Fruit fly (Drosophila melanogaster) whole organism, adult: ENCODE results near the gene tplus3a.
A peak's percentile ranks its signal among the peaks of the same experiment; 100 is the strongest.

ENCODE experiments used
- CG1620 ChIP-seq: fragments of 200-800 bp; sonication (Bioruptor generic); optimal IDR thresholded peaks from 2 replicates; lab custom pipeline; 2016; ENCODE audit warnings: missing biosample characterization, missing genetic modification characterization
- CG5204 ChIP-seq: fragments of 200-800 bp; sonication (Bioruptor generic); optimal IDR thresholded peaks from 2 replicates; lab custom pipeline; 2016; ENCODE audit warnings: missing biosample characterization, missing genetic modification characterization
- Hr96 ChIP-seq: fragments of 200-800 bp; sonication (Bioruptor generic); optimal IDR thresholded peaks from 2 replicates; lab custom pipeline; 2016; ENCODE audit warnings: missing biosample characterization, missing genetic modification characterization
- bab1 ChIP-seq: fragments of 200-800 bp; sonication (Bioruptor generic); optimal IDR thresholded peaks from 3 replicates; lab custom pipeline; 2019; ENCODE audit warnings: missing biosample characterization, mild to moderate bottlenecking, missing genetic modification characterization, moderate library complexity
- cnc ChIP-seq, 2 experiments: fragments of >200 bp; optimal IDR thresholded peaks; 2 replicates each; lab custom pipeline; 2017
- kay ChIP-seq: fragments of 200-800 bp; sonication (Bioruptor generic); peaks from one replicate; lab custom pipeline; 2016; ENCODE audit warnings: missing biosample characterization, missing genetic modification characterization, borderline replicate concordance
- ovo ChIP-seq: fragments of 200-800 bp; sonication (Bioruptor generic); optimal IDR thresholded peaks from 2 replicates; lab custom pipeline; 2016; ENCODE audit warnings: missing biosample characterization, missing genetic modification characterization
- pad ChIP-seq: fragments of 200-800 bp; sonication (Bioruptor generic); optimal IDR thresholded peaks from 3 replicates; lab custom pipeline; 2017; ENCODE audit warnings: missing biosample characterization, missing genetic modification characterization, mild to moderate bottlenecking, moderate library complexity, missing genetic modification reagents
- tj ChIP-seq: fragments of 200-800 bp; sonication (Bioruptor generic); optimal IDR thresholded peaks from 3 replicates; lab custom pipeline; 2017; ENCODE audit warnings: missing biosample characterization, mild to moderate bottlenecking, missing genetic modification characterization, moderate library complexity
- toe ChIP-seq: fragments of 200-800 bp; sonication (Bioruptor generic); optimal IDR thresholded peaks from 2 replicates; lab custom pipeline; 2016; ENCODE audit warnings: missing biosample characterization, missing genetic modification characterization

The tplus3a gene

DNA sequence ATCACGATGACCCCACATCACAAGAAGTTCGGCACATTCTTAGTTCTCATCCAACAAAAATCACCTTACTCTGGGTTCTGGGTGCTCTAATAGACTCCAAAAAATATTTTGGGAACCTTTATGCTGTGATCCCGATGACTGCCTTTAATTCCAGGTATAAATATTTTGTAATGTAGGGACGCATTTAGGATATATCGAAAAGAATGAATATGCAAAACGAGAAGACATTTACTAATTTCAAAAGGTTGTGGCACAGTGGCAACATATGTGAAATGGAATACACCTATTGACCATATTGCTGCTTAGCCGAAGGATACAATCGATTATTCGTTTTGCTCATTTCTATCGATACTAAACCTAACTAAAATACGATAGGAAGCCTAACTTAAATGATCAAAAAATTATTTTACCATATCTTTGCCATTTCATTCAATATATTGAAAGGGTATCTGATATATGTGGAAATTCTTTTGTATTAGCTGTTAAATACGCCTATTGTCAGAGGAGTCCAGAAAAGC lies 50.0 kb downstream of the tplus3a start, which contains the start of gene CG3651:
Gene CG3651 (plus strand): TSS at position 468 of the 518 bp plus-strand sequence.
- TF ChIP-seq CG5204 (GFP tag; lab: Kevin White, UChicago) (no peak), pad (GFP tag; lab: Kevin White, UChicago) (no peak), kay (GFP tag; lab: Kevin White, UChicago) (no peak), Hr96 (GFP tag; lab: Kevin White, UChicago) (no peak), cnc (optimal IDR thresholded peaks at IDR 0.05; lab: Kevin White, UChicago) (no peak)

DNA sequence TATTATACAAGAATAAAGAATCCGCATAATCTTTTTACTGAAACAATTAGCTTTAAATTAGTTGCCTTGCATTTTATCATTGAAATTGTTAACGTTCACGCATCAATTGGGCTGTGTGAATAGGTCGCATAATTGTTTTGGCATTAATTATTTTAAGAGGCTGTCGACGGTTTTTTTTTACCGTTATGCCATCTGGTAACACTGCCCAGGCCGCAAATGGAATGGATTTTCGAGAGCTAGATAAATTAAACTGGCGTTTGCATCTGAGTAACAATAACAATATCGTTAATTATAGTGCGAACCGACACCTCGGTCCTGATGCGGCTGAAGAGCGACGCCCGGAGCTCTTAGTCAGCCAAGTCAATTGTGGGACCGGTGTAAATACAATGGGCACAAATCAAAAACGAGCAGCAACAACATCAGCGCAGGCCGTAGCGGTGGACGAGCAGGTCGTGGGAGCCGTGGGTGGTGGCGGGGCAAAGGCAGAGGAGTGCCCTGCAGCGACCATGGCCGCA lies 50.8 kb downstream of the tplus3a start:
- TF ChIP-seq CG1620 (GFP tag; lab: Kevin White, UChicago) (peak; percentile 28), tj (GFP tag; lab: Kevin White, UChicago) (no peak), ovo (peak; percentile 67), toe (GFP tag; lab: Kevin White, UChicago) (no peak), Hr96 (GFP tag; lab: Kevin White, UChicago) (peak; percentile 3), kay (GFP tag; lab: Kevin White, UChicago) (no peak), bab1 (no peak)
